Worm (Caenorhabditis elegans) whole organism, late embryonic: ENCODE data around the gene col-81.

Experiments
- C08G9.2 ChIP-seq: sonication (generic microtip); optimal IDR thresholded peaks from 2 replicates; lab custom pipeline; 2016; ENCODE audit warnings: mild to moderate bottlenecking, missing genetic modification characterization, moderate library complexity, missing compliant biosample characterization
- F13H6.1 ChIP-seq: sonication (generic microtip); optimal IDR thresholded peaks from 2 replicates; lab custom pipeline; 2016; ENCODE audit warnings: missing genetic modification characterization, missing compliant biosample characterization
- K02D7.2 ChIP-seq: sonication (generic microtip); optimal IDR thresholded peaks from 2 replicates; lab custom pipeline; 2017; ENCODE audit warnings: mild to moderate bottlenecking, missing genetic modification characterization, missing compliant biosample characterization
- T23F11.4 ChIP-seq: fragments of 200-800 bp; sonication (Bioruptor generic); optimal IDR thresholded peaks from 2 replicates; lab custom pipeline; 2018; ENCODE audit warnings: mild to moderate bottlenecking, missing genetic modification characterization, missing compliant biosample characterization
- ceh-19 ChIP-seq: fragments of 200-800 bp; sonication (Bioruptor generic); optimal IDR thresholded peaks from 2 replicates; lab custom pipeline; 2018; ENCODE audit warnings: mild to moderate bottlenecking, missing genetic modification characterization, missing compliant biosample characterization
- ceh-2 ChIP-seq: sonication (generic microtip); optimal IDR thresholded peaks from 2 replicates; lab custom pipeline; 2016; ENCODE audit warnings: missing genotype, missing genetic modification characterization, missing compliant biosample characterization
- ceh-24 ChIP-seq: sonication (generic microtip); optimal IDR thresholded peaks from 2 replicates; lab custom pipeline; 2016; ENCODE audit warnings: mild to moderate bottlenecking, missing genetic modification characterization, missing compliant biosample characterization
- ceh-30 ChIP-seq: fragments of 150-350 bp; optimal IDR thresholded peaks from 2 replicates; lab custom pipeline; 2014; ENCODE audit warnings: missing biosample characterization, missing genetic modification characterization
- ceh-31 ChIP-seq: sonication (generic microtip); optimal IDR thresholded peaks from 2 replicates; lab custom pipeline; 2016; ENCODE audit warnings: missing genetic modification characterization, missing compliant biosample characterization
- ceh-45 ChIP-seq: fragments of 200-800 bp; sonication (Bioruptor generic); IDR thresholded peaks from 2 replicates; pipeline ENCODE4 v1.3.6; 2022; ENCODE audit warnings: missing genetic modification reagents, missing genetic modification characterization, missing compliant biosample characterization
- ceh-48 ChIP-seq: sonication (generic microtip); optimal IDR thresholded peaks from 2 replicates; lab custom pipeline; 2016; ENCODE audit warnings: missing genetic modification characterization, inconsistent platforms, missing compliant biosample characterization
- ceh-6 ChIP-seq: fragments of 200-800 bp; sonication (Bioruptor generic); optimal IDR thresholded peaks from 2 replicates; lab custom pipeline; 2018; ENCODE audit warnings: mild to moderate bottlenecking, missing genetic modification characterization, missing compliant biosample characterization
- ceh-9 ChIP-seq: sonication (generic microtip); optimal IDR thresholded peaks from 2 replicates; lab custom pipeline; 2016; ENCODE audit warnings: mild to moderate bottlenecking, missing genetic modification characterization, inconsistent platforms, missing compliant biosample characterization
- che-1 ChIP-seq: sonication (generic microtip); optimal IDR thresholded peaks from 2 replicates; lab custom pipeline; 2016; ENCODE audit warnings: mild to moderate bottlenecking, missing genetic modification characterization, missing compliant biosample characterization
- dve-1 ChIP-seq: sonication (generic microtip); optimal IDR thresholded peaks from 2 replicates; lab custom pipeline; 2017; ENCODE audit warnings: antibody characterized with exemption, mild to moderate bottlenecking, missing genetic modification characterization, missing compliant biosample characterization
- elt-4 ChIP-seq: sonication (generic microtip); optimal IDR thresholded peaks from 2 replicates; lab custom pipeline; 2016; ENCODE audit warnings: missing genetic modification characterization, missing compliant biosample characterization
- ets-4 ChIP-seq: sonication (generic microtip); optimal IDR thresholded peaks from 2 replicates; lab custom pipeline; 2016; ENCODE audit warnings: missing genetic modification characterization, missing compliant biosample characterization
- eyg-1 ChIP-seq: sonication (generic microtip); optimal IDR thresholded peaks from 2 replicates; lab custom pipeline; 2016; ENCODE audit warnings: missing genotype, missing genetic modification characterization, missing compliant biosample characterization
- hlh-6 ChIP-seq: sonication (generic microtip); optimal IDR thresholded peaks from 2 replicates; lab custom pipeline; 2016; ENCODE audit warnings: missing genotype, missing genetic modification characterization, missing compliant biosample characterization
- hlh-8 ChIP-seq: sonication (generic microtip); optimal IDR thresholded peaks from 2 replicates; lab custom pipeline; 2016; ENCODE audit warnings: missing genotype, missing genetic modification characterization, missing compliant biosample characterization
- lim-6 ChIP-seq: sonication (generic microtip); optimal IDR thresholded peaks from 2 replicates; lab custom pipeline; 2016; ENCODE audit warnings: missing genetic modification characterization, missing compliant biosample characterization
- lin-11 ChIP-seq: fragments of 200-800 bp; sonication (Bioruptor generic); optimal IDR thresholded peaks from 2 replicates; lab custom pipeline; 2018; ENCODE audit warnings: mild to moderate bottlenecking, missing genetic modification characterization, missing compliant biosample characterization
- madf-2 ChIP-seq: sonication (generic microtip); optimal IDR thresholded peaks from 2 replicates; lab custom pipeline; 2017; ENCODE audit warnings: missing genetic modification characterization, missing compliant biosample characterization
- mec-3 ChIP-seq: sonication (generic microtip); optimal IDR thresholded peaks from 2 replicates; lab custom pipeline; 2016; ENCODE audit warnings: borderline replicate concordance, missing genetic modification characterization, missing compliant biosample characterization
- odd-2 ChIP-seq: sonication (generic microtip); optimal IDR thresholded peaks from 2 replicates; lab custom pipeline; 2017; ENCODE audit warnings: antibody characterized with exemption, mild to moderate bottlenecking, missing genetic modification characterization, missing compliant biosample characterization
- pag-3 ChIP-seq: sonication (generic microtip); optimal IDR thresholded peaks from 2 replicates; lab custom pipeline; 2016; ENCODE audit warnings: missing compliant biosample characterization, missing genetic modification characterization, borderline replicate concordance
- pat-9 ChIP-seq: fragments of 200-800 bp; sonication (Bioruptor generic); optimal IDR thresholded peaks from 2 replicates; lab custom pipeline; 2018; ENCODE audit warnings: mild to moderate bottlenecking, missing genetic modification characterization, moderate library complexity, missing compliant biosample characterization
- pax-1 ChIP-seq: fragments of 150-350 bp; optimal IDR thresholded peaks from 2 replicates; lab custom pipeline; 2014; ENCODE audit warnings: missing biosample characterization, missing genetic modification characterization
- pha-2 ChIP-seq: sonication (generic microtip); optimal IDR thresholded peaks from 2 replicates; lab custom pipeline; 2017; ENCODE audit warnings: mild to moderate bottlenecking, missing genetic modification characterization, missing compliant biosample characterization
- pqm-1 ChIP-seq: sonication (generic microtip); optimal IDR thresholded peaks from 2 replicates; lab custom pipeline; 2016; ENCODE audit warnings: missing genetic modification characterization, missing compliant biosample characterization
- sdc-2 ChIP-seq: sonication (generic microtip); optimal IDR thresholded peaks from 2 replicates; lab custom pipeline; 2016; ENCODE audit warnings: missing genotype, missing genetic modification characterization, missing compliant biosample characterization
- sox-4 ChIP-seq: sonication (generic microtip); optimal IDR thresholded peaks from 2 replicates; lab custom pipeline; 2017; ENCODE audit warnings: mild to moderate bottlenecking, missing genetic modification characterization, inconsistent platforms, missing compliant biosample characterization
- syd-9 ChIP-seq: sonication (generic microtip); optimal IDR thresholded peaks from 2 replicates; lab custom pipeline; 2016; ENCODE audit warnings: mild to moderate bottlenecking, missing genetic modification characterization, moderate library complexity, missing compliant biosample characterization
- tbx-2 ChIP-seq: sonication (generic microtip); optimal IDR thresholded peaks from 2 replicates; lab custom pipeline; 2016; ENCODE audit warnings: missing genetic modification characterization, missing compliant biosample characterization
- unc-55 ChIP-seq: sonication (generic microtip); optimal IDR thresholded peaks from 2 replicates; lab custom pipeline; 2017; ENCODE audit warnings: missing biosample characterization, missing genetic modification reagents, missing genetic modification characterization
- zip-5 ChIP-seq: sonication (generic microtip); optimal IDR thresholded peaks from 2 replicates; lab custom pipeline; 2016; ENCODE audit warnings: missing genetic modification characterization, missing compliant biosample characterization
- ztf-16 ChIP-seq: sonication (generic microtip); optimal IDR thresholded peaks from 2 replicates; lab custom pipeline; 2017; ENCODE audit warnings: missing genetic modification characterization, missing compliant biosample characterization

Gene col-81

ce11 chrII:11016435-11016834 lies 2.9 kb upstream of the col-81 start:
- no peak for TF ChIP-seq pqm-1
- no peak for TF ChIP-seq dve-1
- TF ChIP-seq ceh-30 (tag; lab: Kevin White, UChicago), result no peak
- TF ChIP-seq F13H6.1 (tag; lab: Kevin White, UChicago), result no peak
- TF ChIP-seq sdc-2 (tag; lab: Kevin White, UChicago), result no peak
- TF ChIP-seq tbx-2 (tag; lab: Kevin White, UChicago), result no peak
- no peak for TF ChIP-seq K02D7.2
- TF ChIP-seq ceh-24, result no peak
- TF ChIP-seq eyg-1, result no peak
- no peak for TF ChIP-seq hlh-8 (tag; lab: Kevin White, UChicago)
- TF ChIP-seq zip-5 (tag; lab: Kevin White, UChicago), result no peak
- no peak for TF ChIP-seq ceh-45 (GFP tag; lab: Robert Waterston, UW)
- TF ChIP-seq madf-2 (tag; lab: Kevin White, UChicago), result no peak

DNA sequence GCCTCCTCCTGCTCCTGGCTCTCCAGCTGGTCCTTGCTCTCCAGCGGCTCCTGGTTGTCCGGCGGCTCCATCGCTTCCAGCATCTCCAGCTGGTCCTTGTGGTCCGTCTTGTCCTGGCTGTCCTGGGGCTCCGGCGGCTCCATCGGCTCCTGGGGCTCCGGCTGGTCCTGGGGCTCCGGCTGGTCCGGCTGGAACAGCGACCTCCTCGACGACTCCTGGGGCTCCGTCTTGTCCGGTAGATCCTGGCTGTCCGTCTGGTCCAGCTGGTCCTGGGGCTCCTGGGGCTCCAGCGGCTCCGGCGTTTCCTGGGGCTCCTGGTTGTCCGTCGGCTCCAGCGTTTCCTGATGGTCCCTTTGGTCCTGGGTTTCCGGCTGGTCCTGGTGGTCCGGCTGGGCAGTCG lies 2.2 kb upstream of the col-81 start:
- TF ChIP-seq ceh-6 (no peak), ets-4 (tag; lab: Kevin White, UChicago) (no peak), pag-3 (tag; lab: Kevin White, UChicago) (no peak), pha-2 (no peak), ceh-31 (tag; lab: Kevin White, UChicago) (no peak), mec-3 (tag; lab: Kevin White, UChicago) (peak; percentile 17), C08G9.2 (peak; percentile 10), ztf-16 (tag; lab: Kevin White, UChicago) (no peak), T23F11.4 (GFP tag; lab: Kevin White, UChicago) (no peak), lim-6 (no peak), pax-1 (no peak), dve-1 (no peak), odd-2 (tag; lab: Kevin White, UChicago) (no peak), syd-9 (tag; lab: Kevin White, UChicago) (peak; percentile 15), ceh-19 (GFP tag; lab: Kevin White, UChicago) (no peak), elt-4 (tag; lab: Kevin White, UChicago) (peak; percentile 65), ceh-9 (tag; lab: Kevin White, UChicago) (no peak), ceh-2 (tag; lab: Kevin White, UChicago) (no peak), sdc-2 (tag; lab: Kevin White, UChicago) (peak; percentile 26), K02D7.2 (no peak), hlh-6 (tag; lab: Kevin White, UChicago) (peak; percentile 43), ceh-48 (no peak), sox-4 (no peak)

DNA sequence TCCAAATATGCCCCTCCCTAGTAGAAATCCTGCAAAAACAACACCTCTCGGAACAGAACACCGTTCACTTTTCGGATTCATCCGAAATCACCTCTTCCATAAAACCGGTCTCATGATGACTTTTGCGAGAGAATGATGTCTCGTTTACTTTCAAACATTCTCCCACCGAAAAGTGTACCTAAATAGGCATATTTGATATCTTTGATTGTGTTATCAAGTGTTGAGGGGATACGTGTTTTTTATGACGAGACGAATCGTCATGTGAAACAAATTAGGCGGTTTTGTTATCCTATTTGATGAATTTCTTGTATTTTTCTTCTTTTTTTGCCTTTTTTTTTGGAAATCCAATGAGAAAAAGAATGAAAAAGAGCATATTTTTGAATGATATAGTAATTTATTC lies 1.6 kb upstream of the col-81 start:
- TF ChIP-seq zip-5 (tag; lab: Kevin White, UChicago) (no peak), che-1 (tag; lab: Kevin White, UChicago) (no peak), lin-11 (no peak), madf-2 (tag; lab: Kevin White, UChicago) (no peak)

DNA sequence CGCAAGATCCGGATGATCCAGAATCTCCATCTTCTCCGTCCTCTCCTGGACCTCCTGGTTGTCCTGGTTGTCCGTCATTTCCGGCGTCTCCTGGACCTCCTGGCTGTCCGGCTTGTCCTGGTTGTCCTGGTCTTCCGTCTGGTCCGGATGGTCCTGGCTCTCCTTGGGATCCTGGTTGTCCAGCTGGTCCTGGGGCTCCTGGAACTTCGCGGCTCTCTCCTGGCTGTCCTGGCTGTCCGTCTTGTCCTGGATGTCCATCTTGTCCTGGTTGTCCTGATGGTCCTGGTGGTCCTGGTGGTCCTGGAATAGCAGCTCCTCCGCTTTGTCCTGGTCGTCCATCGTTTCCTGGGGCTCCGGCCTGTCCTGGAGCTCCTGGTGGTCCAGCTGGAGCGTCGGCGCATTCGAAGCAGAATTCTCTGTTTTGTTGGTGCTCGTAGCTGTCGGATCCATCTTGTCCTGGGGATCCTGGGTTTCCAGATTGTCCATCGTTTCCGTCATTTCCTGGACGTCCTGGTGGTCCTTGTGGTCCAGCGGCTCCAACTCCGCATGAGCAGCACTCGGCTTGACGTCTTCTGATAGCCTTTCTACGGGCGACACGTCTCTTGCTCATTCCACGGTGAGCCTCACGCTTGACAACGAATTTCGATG lies 911 bp downstream of the col-81 start:
- peak; percentile 6 for TF ChIP-seq mec-3 (tag; lab: Kevin White, UChicago)
- no peak for TF ChIP-seq pat-9 (tag; lab: Kevin White, UChicago)
- no peak for TF ChIP-seq unc-55 (GFP tag; lab: Kevin White, UChicago)
